Fruit fly (Drosophila melanogaster) whole organism, embryonic: ENCODE measurements around the gene E2f1.

Experiments
- Atf6 ChIP-seq: fragments of 200-800 bp; sonication (Bioruptor generic); IDR thresholded peaks from 2 replicates; pipeline ENCODE4 v1.3.6; 2022; ENCODE audit warnings: missing biosample characterization, missing genetic modification characterization
- CG10431 ChIP-seq: fragments of 200-800 bp; sonication (Bioruptor generic); optimal IDR thresholded peaks from 3 replicates; lab custom pipeline; 2018; ENCODE audit warnings: missing biosample characterization, mild to moderate bottlenecking, missing genetic modification characterization
- CG10959 ChIP-seq: fragments of 200-800 bp; sonication (Bioruptor generic); IDR thresholded peaks from 2 replicates; pipeline ENCODE4 v1.3.6; 2022; ENCODE audit warnings: missing biosample characterization, missing genetic modification characterization
- CG11085 ChIP-seq: fragments of 200-800 bp; sonication (Bioruptor generic); IDR thresholded peaks from 2 replicates; pipeline ENCODE4 v1.3.6; 2022; ENCODE audit warnings: missing biosample characterization, missing genetic modification characterization
- CG11247 ChIP-seq: fragments of 200-800 bp; sonication (Bioruptor generic); IDR thresholded peaks from 2 replicates; pipeline ENCODE4 v1.3.6; 2022; ENCODE audit warnings: missing biosample characterization, missing genetic modification characterization
- CG12236 ChIP-seq: fragments of 200-800 bp; sonication (Bioruptor generic); optimal IDR thresholded peaks from 2 replicates; lab custom pipeline; 2016; ENCODE audit warnings: missing biosample characterization, missing genetic modification characterization
- CG12299 ChIP-seq: fragments of 200-800 bp; sonication (Bioruptor generic); optimal IDR thresholded peaks from 2 replicates; lab custom pipeline; 2018; ENCODE audit warnings: missing biosample characterization, mild to moderate bottlenecking, missing genetic modification characterization
- CG14860 ChIP-seq: fragments of 200-800 bp; sonication (Bioruptor generic); IDR thresholded peaks from 3 replicates; pipeline ENCODE4 v1.3.6; 2022; ENCODE audit warnings: missing biosample characterization, missing genetic modification characterization; ENCODE audit not compliant: partially characterized antibody
- CG17186 ChIP-seq: fragments of 200-800 bp; sonication (Bioruptor generic); optimal IDR thresholded peaks from 3 replicates; lab custom pipeline; 2017; ENCODE audit warnings: missing biosample characterization, missing genetic modification reagents, missing genetic modification characterization
- CG17829 ChIP-seq: fragments of 200-800 bp; optimal IDR thresholded peaks from 2 replicates; lab custom pipeline; 2019; ENCODE audit warnings: missing biosample characterization, mild to moderate bottlenecking, missing genetic modification characterization, moderate library complexity
- CG3065 ChIP-seq: fragments of 200-800 bp; sonication (Bioruptor generic); optimal IDR thresholded peaks from 2 replicates; lab custom pipeline; 2016; ENCODE audit warnings: missing biosample characterization, missing genetic modification characterization
- CG34376 ChIP-seq: fragments of 200-800 bp; sonication (Bioruptor generic); optimal IDR thresholded peaks from 2 replicates; lab custom pipeline; 2018; ENCODE audit warnings: missing biosample characterization, mild to moderate bottlenecking, missing genetic modification characterization
- CG3726 ChIP-seq: fragments of 200-800 bp; sonication (Bioruptor generic); IDR thresholded peaks from 3 replicates; pipeline ENCODE4, ENCODE4 v1.3.6; 2022; ENCODE audit warnings: missing biosample characterization, missing genetic modification characterization
- CG3838 ChIP-seq: fragments of 200-800 bp; sonication (Bioruptor generic); optimal IDR thresholded peaks from 3 replicates; lab custom pipeline; 2016; ENCODE audit warnings: missing biosample characterization, missing genetic modification characterization
- CG4360 ChIP-seq: fragments of 200-800 bp; sonication (Bioruptor generic); IDR thresholded peaks from 2 replicates; pipeline ENCODE4 v1.3.6; 2022; ENCODE audit warnings: missing biosample characterization, missing genetic modification characterization
- CG4404 ChIP-seq: fragments of 200-800 bp; sonication (Bioruptor generic); IDR thresholded peaks from 2 replicates; pipeline ENCODE4 v1.3.6; 2022; ENCODE audit warnings: missing biosample characterization, missing genetic modification characterization
- CG4707 ChIP-seq: fragments of 200-800 bp; sonication (Bioruptor generic); optimal IDR thresholded peaks from 2 replicates; lab custom pipeline; 2018; ENCODE audit warnings: missing biosample characterization, mild to moderate bottlenecking, missing genetic modification characterization, moderate library complexity
- CG6175 ChIP-seq: fragments of 200-800 bp; sonication (Bioruptor generic); IDR thresholded peaks from 3 replicates; pipeline ENCODE4 v1.3.6; 2022; ENCODE audit warnings: missing biosample characterization, missing genetic modification characterization
- CG8290 ChIP-seq, 3 experiments: fragments of 200-800 bp; sonication (Bioruptor generic); optimal IDR thresholded peaks; 2 replicates each; lab custom pipeline; 2016 to 2019; ENCODE audit warnings: missing biosample characterization in 3 of 3, missing genetic modification characterization in 3 of 3, mild to moderate bottlenecking in 2 of 3, moderate library complexity in 1 of 3
- CG8765 ChIP-seq: fragments of 200-800 bp; sonication (Bioruptor generic); IDR thresholded peaks from 2 replicates; pipeline ENCODE4 v1.3.6; 2022; ENCODE audit warnings: missing biosample characterization, missing genetic modification characterization
- CG8944 ChIP-seq: fragments of 200-800 bp; sonication (Bioruptor generic); optimal IDR thresholded peaks from 3 replicates; lab custom pipeline; 2016; ENCODE audit warnings: missing biosample characterization, missing genetic modification characterization
- CG9797 ChIP-seq: fragments of 200-800 bp; sonication (Bioruptor generic); optimal IDR thresholded peaks from 3 replicates; lab custom pipeline; 2018; ENCODE audit warnings: missing biosample characterization, mild to moderate bottlenecking, missing genetic modification characterization
- CG9932 ChIP-seq: fragments of 200-800 bp; sonication (Bioruptor generic); IDR thresholded peaks from 2 replicates; pipeline ENCODE4 v1.3.6; 2022; ENCODE audit warnings: missing biosample characterization, missing genetic modification characterization
- Elba2 ChIP-seq: fragments of 200-800 bp; sonication (Bioruptor generic); optimal IDR thresholded peaks from 3 replicates; lab custom pipeline; 2016; ENCODE audit warnings: missing biosample characterization, missing genetic modification characterization
- Gsc ChIP-seq: fragments of 200-800 bp; sonication (Bioruptor generic); IDR thresholded peaks from 2 replicates; pipeline ENCODE4 v1.3.6; 2022; ENCODE audit warnings: missing biosample characterization, missing genetic modification characterization
- MBD-R2 ChIP-seq: fragments of 200-800 bp; sonication (Bioruptor generic); IDR thresholded peaks from 2 replicates; pipeline ENCODE4 v1.3.6; 2022; ENCODE audit warnings: missing biosample characterization, missing genetic modification characterization
- Mrtf ChIP-seq: fragments of 200-800 bp; sonication (Bioruptor generic); IDR thresholded peaks from 3 replicates; pipeline ENCODE4 v1.3.6; 2022; ENCODE audit warnings: missing biosample characterization, missing genetic modification characterization
- Oli ChIP-seq: fragments of 200-800 bp; sonication (Bioruptor generic); optimal IDR thresholded peaks from 2 replicates; lab custom pipeline; 2018; ENCODE audit warnings: missing biosample characterization, mild to moderate bottlenecking, missing genetic modification characterization, moderate library complexity
- ara ChIP-seq: fragments of 200-800 bp; sonication (Bioruptor generic); IDR thresholded peaks from 2 replicates; pipeline ENCODE4 v1.3.6; 2022; ENCODE audit warnings: missing biosample characterization, missing genetic modification characterization
- bowl ChIP-seq: fragments of 200-800 bp; sonication (Bioruptor generic); IDR thresholded peaks from 2 replicates; pipeline ENCODE4 v1.3.6; 2022; ENCODE audit warnings: missing biosample characterization, missing genetic modification characterization
- br ChIP-seq: fragments of >200 bp; optimal IDR thresholded peaks from 2 replicates; lab custom pipeline; 2017
- crol ChIP-seq: fragments of 200-800 bp; sonication (Bioruptor generic); IDR thresholded peaks from 2 replicates; pipeline ENCODE4 v1.3.6; 2022; ENCODE audit warnings: missing biosample characterization, missing genetic modification characterization
- crp ChIP-seq, 2 experiments: fragments of 200-800 bp; sonication (Bioruptor generic); optimal IDR thresholded peaks; 2 replicates in 1 of 2; 3 replicates in 1 of 2; lab custom pipeline; 2017; ENCODE audit warnings: missing biosample characterization in 2 of 2, missing genetic modification characterization in 2 of 2, mild to moderate bottlenecking in 1 of 2, moderate library complexity in 1 of 2
- da ChIP-seq: fragments of 200-800 bp; sonication (Bioruptor generic); optimal IDR thresholded peaks from 2 replicates; lab custom pipeline; 2016; ENCODE audit warnings: missing biosample characterization, missing genetic modification characterization
- dpn ChIP-seq, 2 experiments: fragments of 200-800 bp; sonication (Bioruptor generic); optimal IDR thresholded peaks; 3 replicates each; lab custom pipeline; 2016; ENCODE audit warnings: missing biosample characterization in 2 of 2, missing genetic modification characterization in 2 of 2
- esg ChIP-seq: fragments of 200-800 bp; sonication (Bioruptor generic); conservative IDR thresholded peaks from 2 replicates; pipeline ENCODE4 v1.3.6; 2022; ENCODE audit warnings: missing biosample characterization, missing genetic modification characterization
- gem ChIP-seq: fragments of 200-800 bp; sonication (Bioruptor generic); optimal IDR thresholded peaks from 2 replicates; lab custom pipeline; 2019; ENCODE audit warnings: missing biosample characterization, mild to moderate bottlenecking, missing genetic modification characterization, moderate library complexity
- grau ChIP-seq: fragments of 200-800 bp; optimal IDR thresholded peaks from 3 replicates; lab custom pipeline; 2019; ENCODE audit warnings: missing biosample characterization, mild to moderate bottlenecking, missing genetic modification characterization, moderate library complexity
- h ChIP-seq: fragments of >200 bp; optimal IDR thresholded peaks from 2 replicates; lab custom pipeline; 2017
- lola ChIP-seq, 3 experiments: fragments of >200 bp in 2 of 3; fragments of 200-800 bp in 1 of 3; sonication (Bioruptor generic) in 1 of 3; optimal IDR thresholded peaks; 2 replicates each; lab custom pipeline; 2017 to 2019; ENCODE audit warnings: missing biosample characterization in 3 of 3, missing genetic modification characterization in 3 of 3, mild to moderate bottlenecking in 1 of 3, moderate library complexity in 1 of 3
- mirr ChIP-seq: fragments of 200-800 bp; sonication (Bioruptor generic); optimal IDR thresholded peaks from 3 replicates; lab custom pipeline; 2018; ENCODE audit warnings: missing biosample characterization, mild to moderate bottlenecking, missing genetic modification characterization
- odd ChIP-seq: fragments of 200-800 bp; sonication (Bioruptor generic); optimal IDR thresholded peaks from 2 replicates; lab custom pipeline; 2017; ENCODE audit warnings: missing biosample characterization, mild to moderate bottlenecking, missing genetic modification characterization
- pb ChIP-seq: fragments of 200-800 bp; sonication (Bioruptor generic); optimal IDR thresholded peaks from 3 replicates; lab custom pipeline; 2016; ENCODE audit warnings: missing biosample characterization, missing genetic modification characterization
- pzg ChIP-seq: fragments of 200-800 bp; sonication (Bioruptor generic); optimal IDR thresholded peaks from 3 replicates; lab custom pipeline; 2018; ENCODE audit warnings: missing biosample characterization, mild to moderate bottlenecking, missing genetic modification characterization, moderate library complexity
- sens ChIP-seq: fragments of 200-800 bp; sonication (Bioruptor generic); peaks from one replicate; lab custom pipeline; 2016; ENCODE audit warnings: missing biosample characterization, missing genetic modification characterization
- so ChIP-seq: fragments of 200-800 bp; sonication (Bioruptor generic); IDR thresholded peaks from 3 replicates; pipeline ENCODE4 v1.3.6; 2022; ENCODE audit warnings: missing biosample characterization, missing genetic modification characterization
- tna ChIP-seq: fragments of 200-800 bp; sonication (Bioruptor generic); IDR thresholded peaks from 2 replicates; pipeline ENCODE4 v1.3.6; 2022; ENCODE audit warnings: missing biosample characterization, missing genetic modification characterization; ENCODE audit not compliant: partially characterized antibody
- tup ChIP-seq: fragments of 200-800 bp; sonication (Bioruptor generic); optimal IDR thresholded peaks from 2 replicates; lab custom pipeline; 2016; ENCODE audit warnings: missing biosample characterization, mild to moderate bottlenecking, missing genetic modification characterization, moderate library complexity
- z ChIP-seq: fragments of 200-800 bp; sonication (Bioruptor generic); IDR thresholded peaks from 3 replicates; pipeline ENCODE4 v1.3.6; 2022; ENCODE audit warnings: missing biosample characterization, missing genetic modification characterization
- zf30C ChIP-seq: fragments of 200-800 bp; sonication (Bioruptor generic); optimal IDR thresholded peaks from 3 replicates; lab custom pipeline; 2018; ENCODE audit warnings: missing biosample characterization, mild to moderate bottlenecking, missing genetic modification characterization

E2f1 gene

DNA sequence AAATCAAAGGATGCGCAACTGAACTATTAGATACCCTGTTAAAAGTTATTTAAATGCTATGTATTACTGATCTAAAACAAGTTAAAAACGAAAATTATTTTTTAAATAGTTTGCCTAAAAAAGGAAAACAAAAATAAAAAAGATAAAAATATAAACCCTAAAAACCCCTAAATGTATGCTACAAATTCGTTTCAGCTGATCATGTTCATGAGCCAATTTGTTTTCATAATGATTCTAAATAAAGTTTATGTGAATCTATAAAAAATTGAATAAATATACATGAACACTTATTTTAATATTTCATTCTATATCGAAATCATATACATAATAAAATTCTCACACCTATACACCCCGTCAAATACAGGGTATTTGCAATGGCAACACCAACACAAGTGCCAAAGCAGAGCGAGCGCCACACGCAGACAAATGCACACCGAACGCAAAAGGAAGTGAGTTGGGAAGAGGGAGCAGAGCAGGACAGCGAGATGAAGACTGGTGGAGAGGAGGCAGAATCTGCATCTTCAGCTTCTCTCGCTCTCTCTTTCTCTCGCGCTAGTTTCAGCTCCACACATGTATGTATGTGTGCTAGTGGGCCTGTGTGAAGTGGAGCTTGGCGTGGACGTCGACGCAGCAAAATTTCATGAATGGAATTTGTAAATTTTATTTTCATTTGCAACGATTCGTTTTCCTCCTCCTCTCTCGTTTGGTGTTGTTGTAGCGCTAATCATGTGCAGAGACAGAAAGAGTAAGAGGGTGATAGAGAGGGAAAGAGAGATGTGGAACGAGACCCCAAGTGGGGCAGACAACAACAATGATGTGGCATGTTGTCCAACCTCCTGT, 9.4 kb downstream of the E2f1 start (continued):
- TF ChIP-seq tna (GFP tag; lab: Robert Waterston, UW) (no peak), CG8290 (GFP tag; optimal IDR thresholded peaks at IDR 0.05; lab: Kevin White, UChicago) (no peak), CG8290 (tag; optimal IDR thresholded peaks at IDR 0.05; lab: Kevin White, UChicago) (no peak), CG3065 (GFP tag; lab: Kevin White, UChicago) (no peak), CG4404 (GFP tag; lab: Robert Waterston, UW) (no peak), Gsc (GFP tag; lab: Robert Waterston, UW) (no peak), CG17186 (GFP tag; lab: Kevin White, UChicago) (no peak), esg (GFP tag; lab: Robert Waterston, UW) (peak; percentile 18; the same call in 1 of the 2 replicates), Mrtf (GFP tag; lab: Robert Waterston, UW) (no peak), Atf6 (GFP tag; lab: Robert Waterston, UW) (no peak), bowl (no peak), CG34376 (GFP tag; lab: Kevin White, UChicago) (no peak), CG9932 (GFP tag; lab: Robert Waterston, UW) (no peak), zf30C (GFP tag; lab: Kevin White, UChicago) (no peak), sens (GFP tag; lab: Kevin White, UChicago) (peak; percentile 79), CG8944 (GFP tag; lab: Kevin White, UChicago) (no peak), grau (tag; lab: Kevin White, UChicago) (peak; percentile 32), crp (GFP tag; optimal IDR thresholded peaks at IDR 0.05; lab: Kevin White, UChicago) (no peak), ara (GFP tag; lab: Robert Waterston, UW) (no peak), dpn (GFP tag; optimal IDR thresholded peaks at IDR 0.05; lab: Kevin White, UChicago) (no peak), CG12236 (GFP tag; lab: Kevin White, UChicago) (no peak), CG10959 (GFP tag; lab: Robert Waterston, UW) (no peak), MBD-R2 (GFP tag; lab: Robert Waterston, UW) (no peak), tup (GFP tag; lab: Kevin White, UChicago) (no peak), br (lab: Kevin White, UChicago) (no peak), Oli (peak; percentile 44), gem (peak; percentile 64), lola (GFP tag; optimal IDR thresholded peaks at IDR 0.05; lab: Kevin White, UChicago) (peak in 1 of 3 experiments; percentile 54), CG12299 (tag; lab: Kevin White, UChicago) (no peak), CG9797 (GFP tag; lab: Kevin White, UChicago) (no peak), odd (GFP tag; lab: Kevin White, UChicago) (no peak), CG3726 (no peak), h (lab: Kevin White, UChicago) (no peak), CG8765 (GFP tag; lab: Robert Waterston, UW) (no peak), mirr (GFP tag; lab: Kevin White, UChicago) (no peak), pzg (GFP tag; lab: Kevin White, UChicago) (no peak), so (GFP tag; lab: Robert Waterston, UW) (no peak), CG14860 (GFP tag; lab: Robert Waterston, UW) (no peak), CG11247 (GFP tag; lab: Robert Waterston, UW) (no peak), CG3838 (GFP tag; lab: Kevin White, UChicago) (no peak), Elba2 (no peak), da (GFP tag; lab: Kevin White, UChicago) (no peak), CG11085 (GFP tag; lab: Robert Waterston, UW) (no peak), CG4360 (GFP tag; lab: Robert Waterston, UW) (peak; percentile 54; the same call in 1 of the 2 replicates), CG17829 (peak; percentile 41), CG4707 (GFP tag; lab: Kevin White, UChicago) (no peak), crol (no peak; the same call in 1 of the 2 replicates), pb (GFP tag; lab: Kevin White, UChicago) (no peak), z (GFP tag; lab: Robert Waterston, UW) (no peak), CG10431 (GFP tag; lab: Kevin White, UChicago) (no peak), CG6175 (GFP tag; lab: Robert Waterston, UW) (no peak)
